Worm (Caenorhabditis elegans) whole organism, young adult: ENCODE results near the gene cnc-6.

Source experiments
- C17E4.6 ChIP-seq: fragments of 200-800 bp; sonication (Bioruptor generic); IDR thresholded peaks from 2 replicates; pipeline ENCODE4 v1.3.6; 2022; ENCODE audit warnings: missing genetic modification reagents, missing genetic modification characterization, missing compliant biosample characterization
- F37B4.10 ChIP-seq: fragments of 200-800 bp; sonication (Bioruptor generic); IDR thresholded peaks from 2 replicates; pipeline ENCODE4 v1.3.6; 2022; ENCODE audit warnings: missing genetic modification characterization, missing compliant biosample characterization
- F55B11.4 ChIP-seq: sonication (generic microtip); optimal IDR thresholded peaks from 2 replicates; lab custom pipeline; 2016; ENCODE audit warnings: missing compliant biosample characterization, missing genetic modification characterization, borderline replicate concordance; ENCODE audit not compliant: insufficient read depth
- fkh-3 ChIP-seq: sonication (generic microtip); optimal IDR thresholded peaks from 2 replicates; lab custom pipeline; 2016; ENCODE audit warnings: mild to moderate bottlenecking, missing genetic modification characterization, missing compliant biosample characterization
- lag-1 ChIP-seq: fragments of 200-800 bp; sonication (Bioruptor generic); IDR thresholded peaks from 2 replicates; pipeline ENCODE4 v1.3.6; 2022; ENCODE audit warnings: missing genetic modification reagents, missing genetic modification characterization, missing compliant biosample characterization
- let-526 ChIP-seq: fragments of 200-800 bp; sonication (Bioruptor generic); IDR thresholded peaks from 2 replicates; pipeline ENCODE4 v1.3.6; 2022; ENCODE audit warnings: missing genetic modification reagents, missing genetic modification characterization, missing compliant biosample characterization
- nfya-1 ChIP-seq: sonication (generic microtip); optimal IDR thresholded peaks from 2 replicates; lab custom pipeline; 2017; ENCODE audit warnings: antibody characterized with exemption, missing compliant biosample characterization, missing genetic modification characterization, borderline replicate concordance; ENCODE audit not compliant: insufficient read depth
- unc-62 ChIP-seq: fragments of 150-350 bp; optimal IDR thresholded peaks from 2 replicates; lab custom pipeline; 2014; ENCODE audit warnings: missing biosample characterization, missing genetic modification reagents, missing genetic modification characterization
- zfh-2 ChIP-seq: fragments of 200-800 bp; sonication (Bioruptor generic); conservative IDR thresholded peaks from 2 replicates; pipeline ENCODE4 v1.3.6; 2022; ENCODE audit warnings: missing genetic modification reagents, missing genetic modification characterization, missing compliant biosample characterization

ce11 chrIII:1788972-1789371, 25.6 kb downstream of the cnc-6 start:
- no peak for TF ChIP-seq let-526
- TF ChIP-seq F37B4.10 = no peak
- TF ChIP-seq unc-62 (GFP tag; lab: Kevin White, UChicago) = no peak
- TF ChIP-seq F55B11.4 (tag; lab: Kevin White, UChicago) = no peak
- TF ChIP-seq lag-1 = no peak
- no peak for TF ChIP-seq fkh-3 (tag; lab: Kevin White, UChicago)
- TF ChIP-seq zfh-2 (GFP tag; lab: Robert Waterston, UW) = peak; percentile 79
- TF ChIP-seq nfya-1 = no peak
- no peak for TF ChIP-seq C17E4.6 (GFP tag; lab: Robert Waterston, UW)
